Fruit fly (Drosophila melanogaster): ENCODE data around the gene CG7730.

CG7730 gene

dm6 chr3L:17055467-17055877, 28.2 kb downstream of the CG7730 start, which contains the start of gene CG7724 (continued):
- TF ChIP-seq her (GFP tag; optimal IDR thresholded peaks at IDR 0.05) (peak; percentile 26), Deaf1 (tag; optimal IDR thresholded peaks at IDR 0.05) (peak; percentile 61), hb (GFP tag; IDR thresholded peaks at IDR 0.05; ENCODE audit: partially characterized antibody) (peak; percentile 81), Meics (GFP tag; optimal IDR thresholded peaks at IDR 0.05) (no peak), CG11085 (GFP tag; IDR thresholded peaks at IDR 0.05) (no peak), CG32767 (GFP tag; IDR thresholded peaks at IDR 0.05) (no peak), pzg (GFP tag; optimal IDR thresholded peaks at IDR 0.05) (peak; percentile 31), CG13287 (GFP tag; IDR thresholded peaks at IDR 0.05; ENCODE audit: partially characterized antibody) (peak; percentile 86), CG30403 (GFP tag; optimal IDR thresholded peaks at IDR 0.05) (no peak), unc-4 (GFP tag; IDR thresholded peaks at IDR 0.05; ENCODE audit: partially characterized antibody) (peak; percentile 63), CG2199 (GFP tag; IDR thresholded peaks at IDR 0.05) (no peak), CG7963 (GFP tag; IDR thresholded peaks at IDR 0.05; ENCODE audit: partially characterized antibody) (peak; percentile 91), trem (tag; optimal IDR thresholded peaks at IDR 0.05) (peak; percentile 18), Fer1 (GFP tag; optimal IDR thresholded peaks at IDR 0.05) (peak; percentile 22), mld (GFP tag; IDR thresholded peaks at IDR 0.05; ENCODE audit: partially characterized antibody) (peak; percentile 85), Ets65A (GFP tag) (peak; percentile 79), CG30431 (GFP tag; optimal IDR thresholded peaks at IDR 0.05) (no peak), E2f2 (GFP tag; IDR thresholded peaks at IDR 0.05) (peak; percentile 93), tx (GFP tag; optimal IDR thresholded peaks at IDR 0.05) (no peak), fu2 (GFP tag; optimal IDR thresholded peaks at IDR 0.05) (no peak), CG12659 (GFP tag; optimal IDR thresholded peaks at IDR 0.05) (peak; percentile 33), seq (GFP tag; IDR thresholded peaks at IDR 0.05) (no peak), Pdp1 (GFP tag; optimal IDR thresholded peaks at IDR 0.05) (peak in 1 of 2 experiments; percentile 22), CG8765 (GFP tag; IDR thresholded peaks at IDR 0.05) (no peak), Asciz (GFP tag; optimal IDR thresholded peaks at IDR 0.05) (no peak), CG6654 (GFP tag; optimal IDR thresholded peaks at IDR 0.05) (no peak), vvl (GFP tag; IDR thresholded peaks at IDR 0.05) (no peak), amos (GFP tag; IDR thresholded peaks at IDR 0.05; ENCODE audit: partially characterized antibody) (peak; percentile 73; the same call in 1 of the 2 replicates), Bteb2 (GFP tag; optimal IDR thresholded peaks at IDR 0.05) (no peak), HLH4C (GFP tag; IDR thresholded peaks at IDR 0.05; ENCODE audit: partially characterized antibody) (peak; percentile 95), hbn (GFP tag; IDR thresholded peaks at IDR 0.05; ENCODE audit: partially characterized antibody) (peak; percentile 74), Max (GFP tag; optimal IDR thresholded peaks at IDR 0.05) (no peak), nmo (GFP tag; optimal IDR thresholded peaks at IDR 0.05) (no peak), psq (GFP tag; optimal IDR thresholded peaks at IDR 0.05) (no peak), chinmo (GFP tag; IDR thresholded peaks at IDR 0.05; ENCODE audit: partially characterized antibody) (peak; percentile 71; the same call in 3 of the 4 replicates), z (GFP tag; IDR thresholded peaks at IDR 0.05) (no peak), ftz-f1 (GFP tag; optimal IDR thresholded peaks at IDR 0.05) (no peak), esg (GFP tag; conservative IDR thresholded peaks at IDR 0.05) (no peak), CTCF (GFP tag; optimal IDR thresholded peaks at IDR 0.05) (peak; percentile 14), Atf6 (GFP tag; IDR thresholded peaks at IDR 0.05) (peak; percentile 38; the same call in 1 of the 2 replicates), ara (GFP tag; IDR thresholded peaks at IDR 0.05) (no peak), sr (GFP tag; IDR thresholded peaks at IDR 0.05) (no peak), Sin3A (optimal IDR thresholded peaks at IDR 0.05) (no peak), abd-A (tag; optimal IDR thresholded peaks at IDR 0.05) (peak; percentile 52), hkb (optimal IDR thresholded peaks at IDR 0.05) (no peak), hkb (GFP tag; IDR thresholded peaks at IDR 0.05) (0 out of 2 replicates have a peak, but pooled peaks have one; percentile 27), CG17359 (tag; optimal IDR thresholded peaks at IDR 0.05) (no peak), D19B (GFP tag; optimal IDR thresholded peaks at IDR 0.05) (no peak), da (GFP tag; optimal IDR thresholded peaks at IDR 0.05) (no peak), run (tag; optimal IDR thresholded peaks at IDR 0.05) (no peak), CG11560 (tag; IDR thresholded peaks at IDR 0.05) (no peak), stwl (tag; optimal IDR thresholded peaks at IDR 0.05) (peak; percentile 72)
